Worm (Caenorhabditis elegans) whole organism, mixed stage, embryonic: ENCODE results near the gene Y57G11C.499.

Experiments used
- M03D4.4 ChIP-seq: sonication (generic microtip); optimal IDR thresholded peaks from 2 replicates; lab custom pipeline; 2017; ENCODE audit warnings: mild to moderate bottlenecking, missing genetic modification characterization, missing compliant biosample characterization
- bed-3 ChIP-seq: fragments of 200-800 bp; sonication (Bioruptor generic); optimal IDR thresholded peaks from 3 replicates; lab custom pipeline; 2018; ENCODE audit warnings: mild to moderate bottlenecking, missing genetic modification characterization, moderate library complexity, missing compliant biosample characterization
- blmp-1 ChIP-seq: fragments of 150-350 bp; optimal IDR thresholded peaks from 2 replicates; lab custom pipeline; 2014; ENCODE audit warnings: missing biosample characterization, missing genetic modification characterization
- ceh-43 ChIP-seq: fragments of 200-800 bp; sonication (Bioruptor generic); optimal IDR thresholded peaks from 2 replicates; lab custom pipeline; 2018; ENCODE audit warnings: mild to moderate bottlenecking, missing genetic modification characterization, moderate library complexity, missing compliant biosample characterization
- ceh-83 ChIP-seq: fragments of 200-800 bp; sonication (Bioruptor generic); optimal IDR thresholded peaks from 2 replicates; lab custom pipeline; 2018; ENCODE audit warnings: mild to moderate bottlenecking, missing genetic modification characterization, missing compliant biosample characterization
- ces-1 ChIP-seq: fragments of 150-350 bp; optimal IDR thresholded peaks from 2 replicates; lab custom pipeline; 2014; ENCODE audit warnings: missing biosample characterization, missing genetic modification reagents, missing genetic modification characterization
- cnd-1 ChIP-seq: fragments of 200-800 bp; sonication (Bioruptor generic); optimal IDR thresholded peaks from 2 replicates; lab custom pipeline; 2018; ENCODE audit warnings: mild to moderate bottlenecking, missing genetic modification characterization, missing compliant biosample characterization
- drap-1 ChIP-seq: fragments of 200-800 bp; sonication (Bioruptor generic); optimal IDR thresholded peaks from 3 replicates; lab custom pipeline; 2018; ENCODE audit warnings: mild to moderate bottlenecking, missing genetic modification characterization, missing compliant biosample characterization
- elt-1 ChIP-seq: sonication (generic microtip); optimal IDR thresholded peaks from 2 replicates; lab custom pipeline; 2017; ENCODE audit warnings: missing genetic modification characterization, mild to moderate bottlenecking, missing compliant biosample characterization, antibody characterized with exemption, moderate library complexity, borderline replicate concordance; ENCODE audit not compliant: insufficient read depth
- elt-3 ChIP-seq: fragments of 150-350 bp; optimal IDR thresholded peaks from 2 replicates; lab custom pipeline; 2014; ENCODE audit warnings: missing biosample characterization, missing genetic modification characterization
- flh-1 ChIP-seq: fragments of 200-800 bp; sonication (Bioruptor generic); optimal IDR thresholded peaks from 2 replicates; lab custom pipeline; 2018; ENCODE audit warnings: mild to moderate bottlenecking, missing genetic modification characterization, moderate library complexity, missing compliant biosample characterization
- ham-2 ChIP-seq: fragments of 200-800 bp; sonication (Bioruptor generic); optimal IDR thresholded peaks from 2 replicates; lab custom pipeline; 2018; ENCODE audit warnings: mild to moderate bottlenecking, missing genetic modification characterization, missing compliant biosample characterization
- hlh-1 ChIP-seq: fragments of 150-350 bp; optimal IDR thresholded peaks from 2 replicates; lab custom pipeline; 2014; ENCODE audit warnings: missing biosample characterization, missing genetic modification reagents, missing genetic modification characterization
- lin-13 ChIP-seq: fragments of 150-350 bp; optimal IDR thresholded peaks from 2 replicates; lab custom pipeline; 2014; ENCODE audit warnings: missing biosample characterization, missing genetic modification characterization
- lin-32 ChIP-seq: fragments of 200-800 bp; sonication (Bioruptor generic); optimal IDR thresholded peaks from 2 replicates; lab custom pipeline; 2018; ENCODE audit warnings: mild to moderate bottlenecking, missing genetic modification characterization, missing compliant biosample characterization
- lsy-2 ChIP-seq: fragments of 150-350 bp; optimal IDR thresholded peaks from 2 replicates; lab custom pipeline; 2014; ENCODE audit warnings: missing biosample characterization, missing genetic modification characterization
- mab-5 ChIP-seq: fragments of 150-350 bp; optimal IDR thresholded peaks from 2 replicates; lab custom pipeline; 2014; ENCODE audit warnings: missing biosample characterization, missing genetic modification characterization
- mep-1 ChIP-seq: fragments of 150-350 bp; optimal IDR thresholded peaks from 2 replicates; lab custom pipeline; 2017; ENCODE audit warnings: missing biosample characterization, missing genetic modification reagents, missing genetic modification characterization, inconsistent platforms
- nhr-12 ChIP-seq: fragments of 150-350 bp; optimal IDR thresholded peaks from 2 replicates; lab custom pipeline; 2014; ENCODE audit warnings: missing biosample characterization, missing genetic modification characterization
- nhr-2 ChIP-seq: fragments of 150-350 bp; optimal IDR thresholded peaks from 2 replicates; lab custom pipeline; 2014; ENCODE audit warnings: missing biosample characterization, missing genetic modification characterization
- nhr-237 ChIP-seq: fragments of 150-350 bp; optimal IDR thresholded peaks from 2 replicates; lab custom pipeline; 2014; ENCODE audit warnings: missing biosample characterization, missing genetic modification characterization
- nhr-28 ChIP-seq: fragments of 150-350 bp; optimal IDR thresholded peaks from 2 replicates; lab custom pipeline; 2014; ENCODE audit warnings: missing biosample characterization, missing genetic modification characterization
- nhr-76 ChIP-seq: sonication (generic microtip); optimal IDR thresholded peaks from 2 replicates; lab custom pipeline; 2017; ENCODE audit warnings: missing biosample characterization, missing genetic modification characterization
- sem-2 ChIP-seq: fragments of 200-800 bp; sonication (Bioruptor generic); optimal IDR thresholded peaks from 2 replicates; lab custom pipeline; 2018; ENCODE audit warnings: mild to moderate bottlenecking, missing genetic modification characterization, missing compliant biosample characterization
- snpc-4 ChIP-seq: fragments of 150-350 bp; optimal IDR thresholded peaks from 2 replicates; lab custom pipeline; 2014; ENCODE audit warnings: missing biosample characterization, missing genetic modification characterization
- sptf-1 ChIP-seq: sonication (generic microtip); optimal IDR thresholded peaks from 2 replicates; lab custom pipeline; 2017; ENCODE audit warnings: mild to moderate bottlenecking, missing genetic modification characterization, moderate library complexity, missing compliant biosample characterization
- tbx-8 ChIP-seq: fragments of 200-800 bp; sonication (Bioruptor generic); optimal IDR thresholded peaks from 2 replicates; lab custom pipeline; 2018; ENCODE audit warnings: mild to moderate bottlenecking, missing genetic modification characterization, moderate library complexity, missing compliant biosample characterization
- unc-120 ChIP-seq: sonication (generic microtip); optimal IDR thresholded peaks from 2 replicates; lab custom pipeline; 2017; ENCODE audit warnings: missing genetic modification characterization, missing compliant biosample characterization; ENCODE audit not compliant: poor library complexity, severe bottlenecking
- unc-39 ChIP-seq: fragments of 150-350 bp; optimal IDR thresholded peaks from 2 replicates; lab custom pipeline; 2014; ENCODE audit warnings: missing biosample characterization, missing genetic modification characterization
- unc-62 ChIP-seq: fragments of 150-350 bp; optimal IDR thresholded peaks from 2 replicates; lab custom pipeline; 2014; ENCODE audit warnings: missing biosample characterization, missing genetic modification reagents, missing genetic modification characterization
- ztf-11 ChIP-seq: fragments of 150-350 bp; optimal IDR thresholded peaks from 2 replicates; lab custom pipeline; 2014; ENCODE audit warnings: missing biosample characterization, missing genetic modification characterization

Gene Y57G11C.499

ce11 chrIV:14754912-14755311 lies at the start of gene Y57G11C.499:
Y57G11C.499 (minus strand) TSS chrIV:14754934.
- no peak for TF ChIP-seq bed-3 (GFP tag; lab: Kevin White, UChicago)
- TF ChIP-seq sem-2 (GFP tag; lab: Kevin White, UChicago), result no peak
- TF ChIP-seq nhr-28 (tag; lab: Kevin White, UChicago), result no peak
- no peak for TF ChIP-seq flh-1 (GFP tag; lab: Kevin White, UChicago)
- TF ChIP-seq ceh-43 (GFP tag; lab: Kevin White, UChicago), result no peak
- no peak for TF ChIP-seq elt-1 (tag; lab: Kevin White, UChicago)
- no peak for TF ChIP-seq mab-5
- TF ChIP-seq M03D4.4 (tag; lab: Kevin White, UChicago), result no peak
- TF ChIP-seq unc-62 (GFP tag; lab: Kevin White, UChicago), result no peak
- no peak for TF ChIP-seq lin-32 (GFP tag; lab: Kevin White, UChicago)
- TF ChIP-seq sptf-1 (tag; lab: Kevin White, UChicago), result no peak
- TF ChIP-seq hlh-1, result no peak
- TF ChIP-seq ztf-11 (tag; lab: Kevin White, UChicago), result no peak
- no peak for TF ChIP-seq nhr-76 (tag; lab: Kevin White, UChicago)
- TF ChIP-seq lin-13 (tag; lab: Kevin White, UChicago), result no peak
- no peak for TF ChIP-seq elt-3 (tag; lab: Kevin White, UChicago)
- no peak for TF ChIP-seq blmp-1 (tag; lab: Kevin White, UChicago)
- TF ChIP-seq ceh-83 (GFP tag; lab: Kevin White, UChicago), result no peak
- TF ChIP-seq nhr-237, result no peak
- no peak for TF ChIP-seq nhr-12 (tag; lab: Kevin White, UChicago)
- TF ChIP-seq, all 35 proteins: peak for 0

DNA sequence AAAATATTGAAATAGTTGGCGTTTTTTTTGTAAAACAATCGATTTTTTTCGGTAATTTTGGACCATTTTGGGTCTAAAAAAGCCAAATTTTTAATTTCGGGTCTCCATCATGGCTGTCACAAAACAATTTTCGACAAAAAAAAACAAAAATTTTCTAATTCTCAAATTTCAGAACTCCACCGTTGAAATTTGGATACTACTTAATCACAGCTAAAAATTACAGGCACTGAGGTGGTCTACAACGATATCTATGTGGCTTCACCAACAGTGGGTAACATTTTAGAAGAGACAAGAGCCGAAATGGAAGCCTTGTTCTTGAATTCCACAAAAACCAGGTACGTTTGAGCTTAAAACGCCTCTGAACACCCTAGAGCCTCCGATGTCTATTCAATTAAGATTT lies 47.6 kb upstream of the Y57G11C.499 start, which contains the start of gene Y57G11C.1142:
TSS of gene Y57G11C.1142 (plus strand) at position 301 of the 400 bp plus-strand sequence.
- no peak for TF ChIP-seq ceh-83 (GFP tag; lab: Kevin White, UChicago)
- TF ChIP-seq sem-2 (GFP tag; lab: Kevin White, UChicago), result no peak
- TF ChIP-seq unc-39 (tag; lab: Kevin White, UChicago), result no peak
- no peak for TF ChIP-seq mep-1 (tag; lab: Kevin White, UChicago)
- TF ChIP-seq nhr-2 (tag; lab: Kevin White, UChicago), result no peak

ce11 chrIV:14800931-14801330 lies 46.2 kb upstream of the Y57G11C.499 start:
- TF ChIP-seq ces-1 (GFP tag; lab: Kevin White, UChicago) (no peak), unc-62 (GFP tag; lab: Kevin White, UChicago) (no peak)
- TF ChIP-seq, all 35 proteins: peak for 0

ce11 chrIV:14799186-14799585 lies 44.5 kb upstream of the Y57G11C.499 start, which contains the start of gene Y57G11C.14:
Y57G11C.14 (plus strand) TSS chrIV:14799311.
- TF ChIP-seq cnd-1 (tag; lab: Kevin White, UChicago) (no peak), blmp-1 (tag; lab: Kevin White, UChicago) (no peak), tbx-8 (GFP tag; lab: Kevin White, UChicago) (no peak), nhr-237 (no peak), drap-1 (no peak), lsy-2 (tag; lab: Kevin White, UChicago) (no peak), lin-13 (tag; lab: Kevin White, UChicago) (no peak), unc-120 (tag; lab: Kevin White, UChicago) (no peak), snpc-4 (tag; lab: Kevin White, UChicago) (no peak), hlh-1 (no peak)

- TF ChIP-seq M03D4.4 (tag; lab: Kevin White, UChicago) (no peak), cnd-1 (tag; lab: Kevin White, UChicago) (no peak), nhr-76 (tag; lab: Kevin White, UChicago) (no peak), nhr-28 (tag; lab: Kevin White, UChicago) (no peak), lin-13 (tag; lab: Kevin White, UChicago) (no peak), lin-32 (GFP tag; lab: Kevin White, UChicago) (no peak), drap-1 (no peak), ham-2 (GFP tag; lab: Kevin White, UChicago) (no peak), ceh-43 (GFP tag; lab: Kevin White, UChicago) (no peak), ztf-11 (tag; lab: Kevin White, UChicago) (no peak), lsy-2 (tag; lab: Kevin White, UChicago) (no peak), ceh-83 (GFP tag; lab: Kevin White, UChicago) (no peak), ces-1 (GFP tag; lab: Kevin White, UChicago) (no peak), snpc-4 (tag; lab: Kevin White, UChicago) (no peak)
Measured at ce11 chrIV:14797849-14798248, 43.1 kb upstream of the Y57G11C.499 start, which contains the start of gene arl-8. arl-8 (plus strand) TSS chrIV:14798149.
